Worm (Caenorhabditis elegans) whole organism, late embryonic: ENCODE data around the gene cex-1.

Experiments used
- ama-1 ChIP-seq: fragments of 150-350 bp; optimal IDR thresholded peaks from 2 replicates; lab custom pipeline; 2014
- fax-1 ChIP-seq: sonication (generic microtip); optimal IDR thresholded peaks from 2 replicates; lab custom pipeline; 2016; ENCODE audit warnings: missing genotype, missing genetic modification characterization, missing compliant biosample characterization
- ttx-3 ChIP-seq: sonication (generic microtip); optimal IDR thresholded peaks from 2 replicates; lab custom pipeline; 2016; ENCODE audit warnings: missing genetic modification reagents, missing genetic modification characterization, missing compliant biosample characterization

DNA sequence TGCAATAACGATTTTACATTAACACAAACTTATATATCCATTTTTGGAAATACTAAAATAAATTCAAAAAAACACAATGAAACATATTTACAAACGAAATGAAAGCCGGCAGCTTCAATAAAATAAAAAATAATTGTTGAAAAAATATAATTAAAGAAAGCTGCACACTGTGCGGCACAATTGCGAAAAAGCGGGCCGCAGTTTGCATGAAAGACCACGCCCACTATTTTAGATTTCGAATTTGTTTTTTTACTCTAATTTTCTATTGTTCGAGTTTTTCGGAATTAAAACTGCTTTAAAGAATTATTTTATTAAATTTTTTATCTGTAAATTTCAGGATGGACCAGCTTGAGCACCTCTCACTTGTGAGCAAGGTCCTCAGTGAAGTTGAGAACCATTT lies 48.3 kb upstream of the cex-1 start, which contains the start of gene mog-5:
- peak; percentile 14 for TF ChIP-seq fax-1 (tag; lab: Kevin White, UChicago)
- TF ChIP-seq ttx-3 (tag; lab: Kevin White, UChicago): peak; percentile 69
- no peak for TF ChIP-seq ama-1
